Worm (Caenorhabditis elegans) whole organism, L3 larva: Measurements from ENCODE around the gene srz-72.

Experiments used
- ZK546.5 ChIP-seq: sonication (generic microtip); optimal IDR thresholded peaks from 2 replicates; lab custom pipeline; 2017; ENCODE audit warnings: missing biosample characterization, missing genetic modification characterization
- ceh-16 ChIP-seq: sonication (generic microtip); optimal IDR thresholded peaks from 2 replicates; lab custom pipeline; 2017; ENCODE audit warnings: missing biosample characterization, missing genetic modification characterization
- ceh-28 ChIP-seq: fragments of 150-350 bp; optimal IDR thresholded peaks from 2 replicates; lab custom pipeline; 2014; ENCODE audit warnings: missing biosample characterization, missing genetic modification reagents, missing genetic modification characterization
- ceh-9 ChIP-seq: sonication (generic microtip); optimal IDR thresholded peaks from 2 replicates; lab custom pipeline; 2018; ENCODE audit warnings: missing biosample characterization, missing genetic modification characterization
- daf-12 ChIP-seq: fragments of 150-350 bp; optimal IDR thresholded peaks from 2 replicates; lab custom pipeline; 2014; ENCODE audit warnings: missing biosample characterization, missing genetic modification reagents, missing genetic modification characterization
- elt-2 ChIP-seq: sonication (generic microtip); optimal IDR thresholded peaks from 2 replicates; lab custom pipeline; 2016; ENCODE audit warnings: missing genetic modification reagents, mild to moderate bottlenecking, missing genetic modification characterization, missing compliant biosample characterization
- lin-15B ChIP-seq: fragments of 150-350 bp; optimal IDR thresholded peaks from 2 replicates; lab custom pipeline; 2014; ENCODE audit warnings: missing biosample characterization, missing genetic modification characterization
- lin-39 ChIP-seq: fragments of 150-350 bp; optimal IDR thresholded peaks from 2 replicates; lab custom pipeline; 2018; ENCODE audit warnings: missing biosample characterization, missing genetic modification reagents, missing genetic modification characterization
- mml-1 ChIP-seq: fragments of 150-350 bp; sonication (generic microtip); optimal IDR thresholded peaks from 3 replicates; lab custom pipeline; 2014; ENCODE audit warnings: missing biosample characterization, missing genetic modification characterization
- nhr-237 ChIP-seq: fragments of 150-350 bp; optimal IDR thresholded peaks from 2 replicates; lab custom pipeline; 2014; ENCODE audit warnings: missing biosample characterization, missing genetic modification characterization
- nhr-77 ChIP-seq: fragments of 150-350 bp; optimal IDR thresholded peaks from 2 replicates; lab custom pipeline; 2014; ENCODE audit warnings: missing biosample characterization, missing genetic modification characterization
- pha-4 ChIP-seq: fragments of 150-350 bp; optimal IDR thresholded peaks from 2 replicates; lab custom pipeline; 2014; ENCODE audit warnings: missing biosample characterization, missing genetic modification reagents, missing genetic modification characterization
- skn-1 ChIP-seq: fragments of 150-350 bp; optimal IDR thresholded peaks from 2 replicates; lab custom pipeline; 2014; ENCODE audit warnings: missing biosample characterization, missing genetic modification characterization

DNA sequence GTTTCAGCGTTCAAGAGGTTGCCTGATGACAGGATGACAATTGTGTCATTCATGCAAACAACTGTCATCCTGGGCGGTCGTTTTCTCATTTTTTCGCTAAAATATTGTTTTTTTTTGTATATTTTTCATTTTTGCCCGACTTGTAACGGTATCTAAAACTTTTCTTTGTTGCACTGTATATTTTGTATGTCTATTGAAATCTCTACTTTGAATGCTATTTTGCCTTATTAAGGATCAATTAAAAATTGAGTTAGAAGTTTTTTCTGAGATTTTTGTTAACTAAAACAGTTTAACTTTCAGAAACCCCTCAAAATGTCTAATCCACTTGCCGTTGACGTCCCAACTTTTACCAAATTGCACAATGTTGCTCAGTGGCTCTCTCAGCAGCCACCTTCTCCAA is 21.0 kb upstream of the srz-72 start, which contains the start of gene ccch-2:
- TF ChIP-seq skn-1 (tag; lab: Kevin White, UChicago): no peak
- no peak for TF ChIP-seq elt-2 (tag; lab: Kevin White, UChicago)
- no peak for TF ChIP-seq pha-4 (tag; lab: Kevin White, UChicago)
- TF ChIP-seq ceh-16 (tag; lab: Kevin White, UChicago): no peak
- no peak for TF ChIP-seq ZK546.5 (tag; lab: Kevin White, UChicago)
- TF ChIP-seq nhr-237: no peak
- no peak for TF ChIP-seq lin-39
- no peak for TF ChIP-seq mml-1 (tag; lab: Kevin White, UChicago)
- TF ChIP-seq nhr-77 (tag; lab: Kevin White, UChicago): no peak
- no peak for TF ChIP-seq ceh-9 (tag; lab: Kevin White, UChicago)
- TF ChIP-seq lin-15B (tag; lab: Kevin White, UChicago): no peak
- no peak for TF ChIP-seq daf-12 (tag; lab: Kevin White, UChicago)
- TF ChIP-seq ceh-28 (tag; lab: Kevin White, UChicago): no peak
